Worm (Caenorhabditis elegans): ENCODE data around the gene snap-1.

ce11 chrV:8169150-8169549 is 38.7 kb downstream of the snap-1 start:
- TF ChIP-seq nhr-25 (tag; optimal IDR thresholded peaks at IDR 0.05) (no peak), egl-27 (tag; optimal IDR thresholded peaks at IDR 0.05) (no peak), fos-1 (tag; optimal IDR thresholded peaks at IDR 0.05) (no peak), ztf-4 (tag; optimal IDR thresholded peaks at IDR 0.05) (no peak), skn-1 (tag; optimal IDR thresholded peaks at IDR 0.05) (no peak), mdl-1 (tag; optimal IDR thresholded peaks at IDR 0.05) (no peak), nhr-11 (tag; optimal IDR thresholded peaks at IDR 0.05) (no peak), unc-62 (GFP tag; optimal IDR thresholded peaks at IDR 0.05) (no peak), nhr-237 (tag; optimal IDR thresholded peaks at IDR 0.05) (no peak), F13H6.1 (tag; optimal IDR thresholded peaks at IDR 0.05) (no peak)

Measured in whole organism, L2 larva.